Fruit fly (Drosophila melanogaster) whole organism, embryonic: Measurements from ENCODE around the gene CSN3.

ENCODE experiments used
- Ada2b ChIP-seq: fragments of 200-800 bp; sonication (Bioruptor generic); IDR thresholded peaks from 2 replicates; pipeline ENCODE4 v1.3.6; 2022; ENCODE audit warnings: missing biosample characterization, missing genetic modification characterization
- CG1024 ChIP-seq: fragments of 200-800 bp; sonication (Bioruptor generic); IDR thresholded peaks from 2 replicates; pipeline ENCODE4 v1.3.6; 2022; ENCODE audit warnings: missing biosample characterization, missing genetic modification characterization
- CG11398 ChIP-seq: fragments of 200-800 bp; sonication (Bioruptor generic); optimal IDR thresholded peaks from 2 replicates; lab custom pipeline; 2016; ENCODE audit warnings: missing biosample characterization, missing genetic modification characterization
- CG15073 ChIP-seq: fragments of 200-800 bp; sonication (Bioruptor generic); optimal IDR thresholded peaks from 2 replicates; lab custom pipeline; 2016; ENCODE audit warnings: missing biosample characterization, missing genetic modification characterization
- CG15514 ChIP-seq: fragments of 200-800 bp; sonication (Bioruptor generic); optimal IDR thresholded peaks from 3 replicates; lab custom pipeline; 2017; ENCODE audit warnings: missing biosample characterization, missing genetic modification characterization, mild to moderate bottlenecking, moderate library complexity, missing genetic modification reagents
- CG1603 ChIP-seq: fragments of 200-800 bp; sonication (Bioruptor generic); optimal IDR thresholded peaks from 2 replicates; lab custom pipeline; 2019; ENCODE audit warnings: missing biosample characterization, mild to moderate bottlenecking, missing genetic modification characterization, moderate library complexity
- CG16815 ChIP-seq: fragments of 200-800 bp; sonication (Bioruptor generic); optimal IDR thresholded peaks from 3 replicates; lab custom pipeline; 2017; ENCODE audit warnings: missing biosample characterization, mild to moderate bottlenecking, missing genetic modification characterization
- CG17829 ChIP-seq: fragments of 200-800 bp; optimal IDR thresholded peaks from 2 replicates; lab custom pipeline; 2019; ENCODE audit warnings: missing biosample characterization, mild to moderate bottlenecking, missing genetic modification characterization, moderate library complexity
- CG17912 ChIP-seq: fragments of 200-800 bp; sonication (Bioruptor generic); optimal IDR thresholded peaks from 2 replicates; lab custom pipeline; 2018; ENCODE audit warnings: missing biosample characterization, mild to moderate bottlenecking, missing genetic modification characterization
- CG18619 ChIP-seq: fragments of 200-800 bp; sonication (Bioruptor generic); optimal IDR thresholded peaks from 3 replicates; lab custom pipeline; 2017; ENCODE audit warnings: missing biosample characterization, mild to moderate bottlenecking, missing genetic modification characterization
- CG2678 ChIP-seq: fragments of 200-800 bp; sonication (Bioruptor generic); optimal IDR thresholded peaks from 3 replicates; lab custom pipeline; 2019; ENCODE audit warnings: missing biosample characterization, mild to moderate bottlenecking, missing genetic modification characterization, moderate library complexity
- CG30403 ChIP-seq: fragments of 200-800 bp; sonication (Bioruptor generic); optimal IDR thresholded peaks from 3 replicates; lab custom pipeline; 2016; ENCODE audit warnings: missing biosample characterization, missing genetic modification characterization
- CG30431 ChIP-seq: fragments of 200-800 bp; sonication (Bioruptor generic); optimal IDR thresholded peaks from 2 replicates; lab custom pipeline; 2017; ENCODE audit warnings: missing biosample characterization, missing genetic modification characterization
- CG31388 ChIP-seq: fragments of 200-800 bp; sonication (Bioruptor generic); optimal IDR thresholded peaks from 2 replicates; lab custom pipeline; 2016; ENCODE audit warnings: missing biosample characterization, missing genetic modification characterization
- CG31441 ChIP-seq: fragments of 200-800 bp; sonication (Bioruptor generic); IDR thresholded peaks from 2 replicates; pipeline ENCODE4 v1.3.6; 2022; ENCODE audit warnings: missing biosample characterization, missing genetic modification characterization
- CG32532 ChIP-seq: fragments of 200-800 bp; sonication (Bioruptor generic); IDR thresholded peaks from 2 replicates; pipeline ENCODE4 v1.3.6; 2022; ENCODE audit warnings: missing biosample characterization, missing genetic modification characterization
- CG4854 ChIP-seq: fragments of 200-800 bp; sonication (Bioruptor generic); optimal IDR thresholded peaks from 2 replicates; lab custom pipeline; 2016; ENCODE audit warnings: missing biosample characterization, missing genetic modification characterization, inconsistent platforms
- CG7556 ChIP-seq: fragments of 200-800 bp; sonication (Bioruptor generic); optimal IDR thresholded peaks from 2 replicates; lab custom pipeline; 2017; ENCODE audit warnings: missing biosample characterization, mild to moderate bottlenecking, missing genetic modification characterization
- CG8359 ChIP-seq: fragments of 200-800 bp; sonication (Bioruptor generic); optimal IDR thresholded peaks from 2 replicates; lab custom pipeline; 2017; ENCODE audit warnings: missing biosample characterization, mild to moderate bottlenecking, missing genetic modification characterization, borderline replicate concordance
- CG9609 ChIP-seq: fragments of 200-800 bp; sonication (Bioruptor generic); optimal IDR thresholded peaks from 3 replicates; lab custom pipeline; 2016; ENCODE audit warnings: missing biosample characterization, missing genetic modification characterization
- CG9932 ChIP-seq: fragments of 200-800 bp; sonication (Bioruptor generic); IDR thresholded peaks from 2 replicates; pipeline ENCODE4 v1.3.6; 2022; ENCODE audit warnings: missing biosample characterization, missing genetic modification characterization
- Dad ChIP-seq: fragments of 200-800 bp; sonication (Bioruptor generic); optimal IDR thresholded peaks from 3 replicates; lab custom pipeline; 2016; ENCODE audit warnings: missing biosample characterization, missing genetic modification characterization
- Deaf1 ChIP-seq: fragments of 200-800 bp; optimal IDR thresholded peaks from 3 replicates; lab custom pipeline; 2019; ENCODE audit warnings: missing biosample characterization, mild to moderate bottlenecking, missing genetic modification characterization, moderate library complexity
- Dll ChIP-seq: fragments of 200-800 bp; sonication (Bioruptor generic); IDR thresholded peaks from 4 replicates; pipeline ENCODE4 v1.3.6; 2022; ENCODE audit warnings: missing biosample characterization, missing genetic modification characterization; ENCODE audit not compliant: partially characterized antibody
- H15 ChIP-seq: fragments of 200-800 bp; sonication (Bioruptor generic); IDR thresholded peaks from 3 replicates; pipeline ENCODE4 v1.3.6; 2022; ENCODE audit warnings: missing biosample characterization, missing genetic modification characterization
- HLH4C ChIP-seq: fragments of 200-800 bp; sonication (Bioruptor generic); IDR thresholded peaks from 3 replicates; pipeline ENCODE4 v1.3.6; 2022; ENCODE audit warnings: missing biosample characterization, missing genetic modification characterization; ENCODE audit not compliant: partially characterized antibody
- Hand ChIP-seq: fragments of 200-800 bp; sonication (Bioruptor generic); optimal IDR thresholded peaks from 2 replicates; lab custom pipeline; 2017; ENCODE audit warnings: mild to moderate bottlenecking, missing biosample characterization, missing genetic modification reagents, missing genetic modification characterization
- Hmr ChIP-seq: fragments of 200-800 bp; sonication (Bioruptor generic); optimal IDR thresholded peaks from 3 replicates; lab custom pipeline; 2017; ENCODE audit warnings: mild to moderate bottlenecking, missing biosample characterization, missing genetic modification reagents, missing genetic modification characterization
- Neu2 ChIP-seq: fragments of 200-800 bp; sonication (Bioruptor generic); optimal IDR thresholded peaks from 3 replicates; lab custom pipeline; 2016; ENCODE audit warnings: missing biosample characterization, missing genetic modification characterization, borderline replicate concordance
- Nf-YB ChIP-seq: fragments of 200-800 bp; sonication (Bioruptor generic); optimal IDR thresholded peaks from 3 replicates; lab custom pipeline; 2019; ENCODE audit warnings: missing biosample characterization, mild to moderate bottlenecking, missing genetic modification characterization, moderate library complexity
- Poxn ChIP-seq: fragments of 200-800 bp; sonication (Bioruptor generic); IDR thresholded peaks from 2 replicates; pipeline ENCODE4 v1.3.6; 2022; ENCODE audit warnings: missing biosample characterization, missing genetic modification characterization
- br ChIP-seq: fragments of >200 bp; optimal IDR thresholded peaks from 2 replicates; lab custom pipeline; 2017
- cato ChIP-seq: fragments of 200-800 bp; sonication (Bioruptor generic); optimal IDR thresholded peaks from 2 replicates; lab custom pipeline; 2016; ENCODE audit warnings: missing biosample characterization, missing genetic modification characterization, borderline replicate concordance
- chif ChIP-seq, 2 experiments: fragments of 200-800 bp; sonication (Bioruptor generic); optimal IDR thresholded peaks; 3 replicates each; lab custom pipeline; 2016; ENCODE audit warnings: missing biosample characterization in 2 of 2, missing genetic modification characterization in 2 of 2
- chinmo ChIP-seq: fragments of 200-800 bp; sonication (Bioruptor generic); IDR thresholded peaks from 4 replicates; pipeline ENCODE4 v1.3.6; 2022; ENCODE audit warnings: missing biosample characterization, missing genetic modification characterization; ENCODE audit not compliant: partially characterized antibody
- disco-r ChIP-seq: fragments of 200-800 bp; sonication (Bioruptor generic); optimal IDR thresholded peaks from 2 replicates; lab custom pipeline; 2016; ENCODE audit warnings: missing biosample characterization, missing genetic modification characterization
- dmrt99B ChIP-seq: fragments of 200-800 bp; sonication (Bioruptor generic); optimal IDR thresholded peaks from 2 replicates; lab custom pipeline; 2018; ENCODE audit warnings: missing biosample characterization, mild to moderate bottlenecking, missing genetic modification characterization, moderate library complexity
- eve ChIP-seq, 2 experiments: fragments of >200 bp; optimal IDR thresholded peaks; 2 replicates each; lab custom pipeline; 2017; ENCODE audit warnings: missing biosample characterization in 2 of 2, missing genetic modification characterization in 2 of 2
- fd102C ChIP-seq: fragments of 200-800 bp; sonication (Bioruptor generic); optimal IDR thresholded peaks from 2 replicates; lab custom pipeline; 2018; ENCODE audit warnings: missing biosample characterization, mild to moderate bottlenecking, missing genetic modification characterization, moderate library complexity
- ftz-f1 ChIP-seq: fragments of 200-800 bp; sonication (Bioruptor generic); optimal IDR thresholded peaks from 2 replicates; lab custom pipeline; 2016; ENCODE audit warnings: missing biosample characterization, missing genetic modification characterization
- grau ChIP-seq: fragments of 200-800 bp; optimal IDR thresholded peaks from 3 replicates; lab custom pipeline; 2019; ENCODE audit warnings: missing biosample characterization, mild to moderate bottlenecking, missing genetic modification characterization, moderate library complexity
- gsb ChIP-seq: fragments of 200-800 bp; sonication (Bioruptor generic); IDR thresholded peaks from 2 replicates; pipeline ENCODE4 v1.3.6; 2022; ENCODE audit warnings: missing biosample characterization, missing genetic modification characterization
- lov ChIP-seq, 2 experiments: fragments of 200-800 bp in 1 of 2; fragments of >200 bp in 1 of 2; sonication (Bioruptor generic) in 1 of 2; IDR thresholded peaks in 1 of 2; optimal IDR thresholded peaks in 1 of 2; 2 replicates in 1 of 2; 3 replicates in 1 of 2; pipeline versions ENCODE4 v1.3.6 to Lab custom; 2017 to 2022; ENCODE audit warnings: missing biosample characterization in 1 of 2, missing genetic modification characterization in 1 of 2
- nmo ChIP-seq: fragments of 200-800 bp; sonication (Bioruptor generic); optimal IDR thresholded peaks from 2 replicates; lab custom pipeline; 2018; ENCODE audit warnings: missing biosample characterization, mild to moderate bottlenecking, missing genetic modification characterization, moderate library complexity
- odd ChIP-seq: fragments of 200-800 bp; sonication (Bioruptor generic); optimal IDR thresholded peaks from 2 replicates; lab custom pipeline; 2017; ENCODE audit warnings: missing biosample characterization, mild to moderate bottlenecking, missing genetic modification characterization
- pnt ChIP-seq: fragments of 200-800 bp; sonication (Bioruptor generic); optimal IDR thresholded peaks from 3 replicates; lab custom pipeline; 2016; ENCODE audit warnings: missing biosample characterization, missing genetic modification characterization
- slbo ChIP-seq: fragments of 200-800 bp; sonication (Bioruptor generic); IDR thresholded peaks from 2 replicates; pipeline ENCODE4 v1.3.6; 2022; ENCODE audit warnings: missing biosample characterization, missing genetic modification characterization
- tgo ChIP-seq: fragments of 200-800 bp; sonication (Bioruptor generic); IDR thresholded peaks from 3 replicates; pipeline ENCODE4 v1.3.6; 2022; ENCODE audit warnings: missing biosample characterization, missing genetic modification characterization

Gene CSN3

dm6 chr3L:20826950-20827910, 14.1 kb downstream of the CSN3 start (continued):
- TF ChIP-seq HLH4C (no peak), CG17829 (tag; lab: Kevin White, UChicago) (no peak), disco-r (GFP tag; lab: Kevin White, UChicago) (no peak), CG30403 (GFP tag; lab: Kevin White, UChicago) (peak; percentile 61), br (lab: Kevin White, UChicago) (no peak), gsb (GFP tag; lab: Robert Waterston, UW) (no peak), Poxn (GFP tag; lab: Robert Waterston, UW) (no peak), Dll (GFP tag; lab: Robert Waterston, UW) (no peak), ftz-f1 (GFP tag; lab: Kevin White, UChicago) (no peak), nmo (GFP tag; lab: Kevin White, UChicago) (no peak), Ada2b (GFP tag; lab: Robert Waterston, UW) (peak; percentile 49; the same call in 1 of the 2 replicates), chif (GFP tag; optimal IDR thresholded peaks at IDR 0.05; lab: Kevin White, UChicago) (no peak), tgo (GFP tag; lab: Robert Waterston, UW) (peak; percentile 43; the same call in 1 of the 3 replicates), CG7556 (GFP tag; lab: Kevin White, UChicago) (peak; percentile 16), CG2678 (tag; lab: Kevin White, UChicago) (no peak), CG9932 (GFP tag; lab: Robert Waterston, UW) (no peak), lov (optimal IDR thresholded peaks at IDR 0.05; lab: Kevin White, UChicago) (no peak), lov (GFP tag; IDR thresholded peaks at IDR 0.05; lab: Robert Waterston, UW) (no peak), dmrt99B (no peak), cato (GFP tag; lab: Kevin White, UChicago) (no peak), CG9609 (GFP tag; lab: Kevin White, UChicago) (no peak), Hand (GFP tag; lab: Kevin White, UChicago) (no peak), CG31441 (GFP tag; lab: Robert Waterston, UW) (peak; percentile 11; the same call in 1 of the 2 replicates), CG8359 (GFP tag; lab: Kevin White, UChicago) (no peak), chinmo (GFP tag; lab: Robert Waterston, UW) (no peak), CG11398 (GFP tag; lab: Kevin White, UChicago) (no peak), Dad (no peak), grau (tag; lab: Kevin White, UChicago) (peak; percentile 44), slbo (peak; percentile 76), Neu2 (GFP tag; lab: Kevin White, UChicago) (no peak), CG1603 (no peak), CG16815 (GFP tag; lab: Kevin White, UChicago) (no peak), CG17912 (GFP tag; lab: Kevin White, UChicago) (no peak), CG31388 (GFP tag; lab: Kevin White, UChicago) (no peak), odd (no peak), CG15073 (no peak), Deaf1 (tag; lab: Kevin White, UChicago) (no peak), CG18619 (GFP tag; lab: Kevin White, UChicago) (peak; percentile 18), pnt (GFP tag; lab: Kevin White, UChicago) (no peak), fd102C (GFP tag; lab: Kevin White, UChicago) (no peak), Hmr (GFP tag; lab: Kevin White, UChicago) (peak; percentile 34), H15 (GFP tag; lab: Robert Waterston, UW) (no peak), CG1024 (GFP tag; lab: Robert Waterston, UW) (no peak), eve (GFP tag; optimal IDR thresholded peaks at IDR 0.05; lab: Kevin White, UChicago) (no peak), Nf-YB (GFP tag; lab: Kevin White, UChicago) (no peak), CG32532 (GFP tag; lab: Robert Waterston, UW) (no peak; the same call in 1 of the 2 replicates), CG30431 (GFP tag; lab: Kevin White, UChicago) (no peak), CG15514 (GFP tag; lab: Kevin White, UChicago) (no peak), CG4854 (GFP tag; lab: Kevin White, UChicago) (no peak)
